Worm (Caenorhabditis elegans) whole organism, L4/young adult: Measurements from ENCODE around the gene cut-2.

Experiments
- W03F9.2 ChIP-seq: fragments of 150-350 bp; optimal IDR thresholded peaks from 2 replicates; lab custom pipeline; 2014; ENCODE audit warnings: missing biosample characterization, missing genetic modification characterization
- him-1 ChIP-seq: sonication (generic microtip); optimal IDR thresholded peaks from 2 replicates; lab custom pipeline; 2016; ENCODE audit warnings: missing genotype, missing genetic modification reagents, missing genetic modification characterization, missing compliant biosample characterization

- TF ChIP-seq W03F9.2 (tag; lab: Kevin White, UChicago): no peak
- TF ChIP-seq him-1 (tag; lab: Kevin White, UChicago): no peak
Observed at ce11 chrV:13371336-13371735, 43.4 kb upstream of the cut-2 start.
